Fruit fly (Drosophila melanogaster) S2 (cell line): ENCODE data around the gene trx.

Experiments
- CG8478 ChIP-seq: fragments of >200 bp; optimal IDR thresholded peaks from 2 replicates; lab custom pipeline; 2018
- CTCF ChIP-seq, 2 experiments: fragments of >200 bp; optimal IDR thresholded peaks; 2 replicates each; lab custom pipeline; 2018

The trx gene

DNA sequence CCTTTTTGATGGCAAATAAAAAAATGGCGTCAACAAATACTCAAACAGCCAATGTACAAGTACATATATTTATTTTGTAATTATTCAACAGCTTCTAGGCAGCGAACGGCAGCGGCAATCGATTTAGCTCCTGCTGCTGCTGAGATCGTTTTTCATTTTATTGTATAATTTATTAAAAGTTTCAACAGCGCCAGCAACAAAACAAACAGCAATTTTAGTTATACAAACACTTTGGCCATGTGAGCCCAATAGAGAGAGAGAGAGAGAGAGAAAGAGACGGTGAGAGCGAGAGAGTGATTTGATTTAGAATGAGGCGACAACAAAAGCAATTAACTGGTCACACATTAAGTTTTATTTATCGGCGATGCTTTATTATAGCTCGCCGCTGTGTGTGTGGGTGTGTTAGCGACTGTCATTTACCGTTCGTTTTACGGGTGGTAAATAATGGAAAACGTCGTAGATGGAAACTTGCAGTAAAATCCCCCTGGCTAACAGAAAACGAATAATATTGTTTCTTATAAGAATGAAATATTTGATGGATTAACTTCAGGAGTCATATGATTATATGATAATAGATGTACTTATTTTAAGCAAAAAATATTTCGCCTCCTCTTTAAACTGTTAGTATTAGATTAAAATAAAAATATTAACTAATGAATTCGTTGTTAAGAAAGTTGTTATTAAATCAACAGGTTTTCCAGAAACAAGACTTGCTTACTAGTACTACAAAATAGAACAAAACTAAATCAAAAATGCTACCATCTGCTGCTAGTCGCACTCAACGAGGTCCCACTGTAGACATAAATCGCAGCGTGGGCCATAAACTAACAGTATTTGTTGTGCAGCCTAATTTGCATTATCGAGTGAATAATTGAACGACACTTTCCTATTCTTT, 1.4 kb downstream of the trx start:
- TF ChIP-seq CG8478 (lab: Kevin White, UChicago) (no peak), CTCF (optimal IDR thresholded peaks at IDR 0.05; lab: Kevin White, UChicago) (no peak)

DNA sequence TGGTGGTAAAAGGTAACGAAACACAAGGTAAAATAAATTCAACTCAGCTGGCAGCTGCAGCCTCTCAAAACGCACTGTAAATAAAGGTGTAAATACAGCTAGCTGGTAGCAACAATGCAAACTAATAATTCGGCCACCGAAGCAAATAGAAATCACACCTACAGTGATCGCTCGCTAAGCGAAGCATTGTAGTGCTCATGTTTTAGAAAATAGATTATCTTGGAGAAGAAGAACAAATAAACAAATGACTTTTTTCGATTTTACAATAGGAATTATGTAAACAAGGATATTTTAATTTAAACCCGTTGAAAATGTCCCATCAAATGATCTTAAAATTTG, 2.3 kb downstream of the trx start:
- TF ChIP-seq CTCF (optimal IDR thresholded peaks at IDR 0.05; lab: Kevin White, UChicago) (no peak), CG8478 (lab: Kevin White, UChicago) (no peak)

DNA sequence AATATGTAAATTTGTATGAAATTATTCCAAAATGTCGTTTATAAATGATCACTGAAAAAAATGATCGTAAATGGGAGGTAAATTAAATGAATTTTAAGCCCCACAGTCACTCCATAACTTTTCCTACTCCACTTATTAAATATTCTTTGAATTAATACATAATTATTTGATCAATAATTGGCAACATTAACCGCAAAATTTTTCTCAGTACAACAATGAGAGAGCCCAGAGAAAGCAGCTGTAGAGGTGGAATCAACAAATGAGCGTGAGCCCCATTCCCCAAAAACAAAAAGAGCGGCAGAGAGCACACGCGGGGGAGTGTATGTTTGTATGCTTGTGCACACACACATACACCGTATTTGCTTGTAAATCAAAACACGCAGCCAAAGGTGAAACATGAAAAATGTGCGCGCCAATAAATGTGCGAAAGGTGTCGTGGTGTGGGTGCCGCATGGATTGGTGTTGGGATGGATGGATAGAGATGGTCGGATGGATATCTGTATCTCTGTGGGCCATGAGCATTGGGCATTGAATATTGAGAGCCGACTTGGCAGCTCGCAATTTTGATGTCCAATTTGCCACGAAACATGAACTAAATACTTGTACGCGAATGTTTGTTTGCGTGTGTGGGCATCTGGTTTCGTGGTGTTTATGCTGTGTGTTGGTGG, 2.8 kb downstream of the trx start:
- TF ChIP-seq CTCF (optimal IDR thresholded peaks at IDR 0.05; lab: Kevin White, UChicago) (no peak), CG8478 (lab: Kevin White, UChicago) (no peak)

- TF ChIP-seq CG8478 (lab: Kevin White, UChicago) = no peak
- TF ChIP-seq CTCF (optimal IDR thresholded peaks at IDR 0.05; lab: Kevin White, UChicago) = no peak
Measured at dm6 chr3R:14283042-14283626, 3.6 kb downstream of the trx start.

dm6 chr3R:14282215-14283041, 4.3 kb downstream of the trx start:
- no peak for TF ChIP-seq CTCF (optimal IDR thresholded peaks at IDR 0.05; lab: Kevin White, UChicago)
- TF ChIP-seq CG8478 (lab: Kevin White, UChicago) = no peak

DNA sequence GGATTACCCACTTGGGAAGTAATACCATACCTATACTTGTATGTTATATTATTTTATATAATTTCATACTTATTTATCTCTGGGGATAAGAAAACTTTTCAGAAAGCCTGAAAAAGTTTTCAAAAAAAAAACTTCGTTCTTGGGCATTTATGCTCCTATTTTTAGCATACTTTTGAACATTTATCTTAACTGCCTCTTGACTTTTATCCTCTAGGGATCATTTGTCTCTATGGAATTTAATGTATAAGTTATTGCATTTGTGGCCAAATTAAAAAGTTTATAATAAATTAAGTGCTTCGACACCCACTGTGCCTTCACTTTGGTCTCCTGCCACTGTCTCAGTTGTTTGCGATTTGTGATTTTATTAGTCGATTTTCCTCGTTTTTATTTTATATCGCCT, 6.4 kb downstream of the trx start:
- TF ChIP-seq CTCF (optimal IDR thresholded peaks at IDR 0.05; lab: Kevin White, UChicago) (no peak), CG8478 (lab: Kevin White, UChicago) (no peak)

DNA sequence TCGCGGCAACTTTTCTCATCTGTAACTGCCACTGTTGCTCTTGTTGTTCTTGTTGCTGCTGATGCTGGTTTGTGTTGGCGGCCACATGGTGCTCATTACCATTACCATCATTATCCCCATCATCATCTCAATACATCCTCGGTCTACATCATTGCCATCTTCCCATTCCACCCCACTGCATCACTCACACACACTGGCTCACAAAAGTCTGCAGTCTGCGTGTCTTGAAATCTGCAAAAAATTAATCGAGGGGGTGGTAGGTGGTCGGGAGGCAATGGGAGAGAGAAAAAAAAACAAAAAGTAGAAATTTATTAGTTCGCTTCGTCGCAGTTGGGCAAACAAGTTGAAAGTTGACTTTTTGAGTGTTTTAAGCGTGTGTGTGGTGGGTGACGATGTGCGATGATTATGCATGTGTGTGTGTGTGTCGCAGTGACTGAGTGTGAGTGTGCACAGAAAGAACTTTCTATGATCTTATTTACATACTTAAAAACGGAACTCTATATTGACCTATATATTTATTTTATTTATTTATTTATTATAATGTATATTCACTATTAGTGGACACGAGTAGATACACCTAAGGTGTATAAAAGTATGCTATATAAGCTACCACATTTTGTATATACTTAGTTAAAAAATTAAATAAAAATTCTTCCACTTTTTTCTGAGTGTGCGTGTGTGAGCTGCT, 7.2 kb downstream of the trx start:
- TF ChIP-seq CTCF (optimal IDR thresholded peaks at IDR 0.05; lab: Kevin White, UChicago) (no peak), CG8478 (lab: Kevin White, UChicago) (no peak)

- TF ChIP-seq CTCF (optimal IDR thresholded peaks at IDR 0.05; lab: Kevin White, UChicago) = no peak
- no peak for TF ChIP-seq CG8478 (lab: Kevin White, UChicago)
Measured at dm6 chr3R:14278523-14279303, 8.0 kb downstream of the trx start.

DNA sequence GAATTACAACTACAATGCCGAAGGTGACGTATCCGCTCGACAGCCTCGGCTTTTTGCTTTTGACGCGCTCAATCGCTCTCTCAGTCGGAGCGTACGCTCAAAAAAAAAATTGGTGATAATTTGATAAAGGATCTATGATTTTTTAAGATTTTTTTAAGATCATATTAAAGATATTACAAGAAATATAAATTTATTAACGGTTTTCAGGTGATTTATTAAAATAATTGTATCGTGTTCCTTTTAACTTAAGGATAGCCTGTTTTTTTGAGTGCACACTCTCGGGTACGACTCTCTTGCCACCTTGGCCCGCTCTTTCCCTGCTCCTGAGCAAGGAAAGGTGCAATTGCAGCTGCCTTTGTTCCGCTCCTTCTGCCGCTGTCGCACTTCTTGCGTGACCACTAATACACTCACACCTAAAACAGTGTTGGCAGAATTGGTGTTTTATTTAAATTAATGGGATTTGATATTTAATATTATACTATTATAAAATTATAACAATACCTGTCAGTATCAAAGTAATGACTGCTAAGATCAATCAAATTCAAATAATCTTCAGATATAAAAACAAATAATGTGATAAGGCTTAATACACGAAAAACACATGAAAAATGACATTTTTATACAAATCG, 8.7 kb downstream of the trx start:
- TF ChIP-seq CG8478 (lab: Kevin White, UChicago) (no peak), CTCF (optimal IDR thresholded peaks at IDR 0.05; lab: Kevin White, UChicago) (no peak)

DNA sequence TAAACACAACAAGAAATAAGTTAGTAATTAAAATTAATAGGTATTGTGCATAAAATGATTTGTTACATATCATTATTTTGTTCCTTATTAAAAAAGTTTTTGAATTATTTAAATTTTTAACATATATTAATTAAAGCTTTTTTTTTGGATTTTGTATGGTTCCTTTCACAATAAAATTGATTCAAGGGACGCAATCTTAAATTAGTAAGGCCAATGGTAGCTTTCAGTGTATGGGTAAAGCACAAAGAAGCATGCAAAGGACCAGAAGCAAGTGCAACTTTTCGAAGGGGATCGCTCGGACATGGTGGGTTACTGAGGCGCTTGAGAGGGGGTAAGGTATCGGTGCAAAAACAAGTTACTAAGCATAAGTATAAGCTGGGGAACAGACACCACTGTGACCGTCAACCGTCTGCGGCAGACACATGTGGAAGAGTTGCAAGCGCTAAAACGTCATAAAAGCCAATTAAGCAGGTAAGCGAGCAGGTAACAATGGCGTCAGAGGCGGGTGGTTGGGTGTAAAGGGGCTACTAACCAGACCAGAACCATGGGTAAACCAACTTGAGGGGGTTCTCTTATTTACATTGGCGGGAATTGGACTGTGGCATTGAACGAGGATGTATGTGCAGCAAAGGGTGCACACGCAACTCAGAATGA, 11.1 kb downstream of the trx start:
- no peak for TF ChIP-seq CTCF (optimal IDR thresholded peaks at IDR 0.05; lab: Kevin White, UChicago)
- TF ChIP-seq CG8478 (lab: Kevin White, UChicago) = no peak

dm6 chr3R:14262087-14262486, 24.6 kb downstream of the trx start, which contains the start of the genes CG14839 and CG14841:
Gene CG14839 (plus strand): TSS chr3R:14262387.
Gene CG14841 (minus strand): TSS chr3R:14262418.
- TF ChIP-seq CTCF (optimal IDR thresholded peaks at IDR 0.05; lab: Kevin White, UChicago) (no peak), CG8478 (lab: Kevin White, UChicago) (no peak)

DNA sequence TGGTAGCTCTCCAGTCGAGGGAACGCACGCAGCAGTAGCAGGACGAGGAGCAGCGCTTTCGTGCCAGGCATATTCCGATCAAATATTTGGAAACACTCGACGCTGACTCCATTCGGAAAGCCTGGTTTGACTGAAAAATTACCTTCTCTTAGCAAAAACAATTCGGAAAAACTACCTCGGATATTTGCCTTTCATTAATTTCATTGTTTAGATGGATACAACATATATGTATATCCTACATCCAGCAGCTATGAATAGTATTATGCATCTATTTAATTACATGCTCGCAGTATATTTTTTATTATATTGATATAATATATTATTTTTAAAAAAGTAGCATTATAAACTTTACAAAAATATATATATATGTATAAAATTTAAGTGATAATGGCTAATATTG, 25.6 kb downstream of the trx start, which contains the start of gene CG14840:
Gene CG14840, minus strand, starts transcription at position 101 of the 400 bp plus-strand sequence.
- TF ChIP-seq CG8478 (lab: Kevin White, UChicago) (no peak), CTCF (optimal IDR thresholded peaks at IDR 0.05; lab: Kevin White, UChicago) (no peak)
